Fruit fly (Drosophila melanogaster) whole organism, wandering third instar larva: ENCODE results near the gene CG3223.
A peak's percentile ranks its signal among the peaks of the same experiment; 100 is the strongest.

Source experiments
- Abd-B ChIP-seq: fragments of >200 bp; optimal IDR thresholded peaks from 2 replicates; lab custom pipeline; 2017; ENCODE audit warnings: missing biosample characterization, missing genetic modification characterization
- CG32264 ChIP-seq: fragments of 200-800 bp; sonication (Bioruptor generic); optimal IDR thresholded peaks from 2 replicates; lab custom pipeline; 2016; ENCODE audit warnings: missing biosample characterization, missing genetic modification characterization
- CG9705 ChIP-seq: fragments of 200-800 bp; sonication (Bioruptor generic); optimal IDR thresholded peaks from 2 replicates; lab custom pipeline; 2018; ENCODE audit warnings: missing biosample characterization, mild to moderate bottlenecking, missing genetic modification characterization
- CrebA ChIP-seq: fragments of 200-800 bp; sonication (Bioruptor generic); optimal IDR thresholded peaks from 2 replicates; lab custom pipeline; 2016; ENCODE audit warnings: missing biosample characterization, mild to moderate bottlenecking, missing genetic modification characterization, borderline replicate concordance
- Dfd ChIP-seq: fragments of >200 bp; optimal IDR thresholded peaks from 2 replicates; lab custom pipeline; 2017; ENCODE audit warnings: missing biosample characterization, missing genetic modification characterization
- Dif ChIP-seq: fragments of 200-275, 200-300 bp; sonication (Bioruptor generic); optimal IDR thresholded peaks from 2 replicates; lab custom pipeline; 2018; ENCODE audit warnings: missing biosample characterization, missing genetic modification characterization; ENCODE audit not compliant: partially characterized antibody
- GATAd ChIP-seq: sonication (Bioruptor generic); optimal IDR thresholded peaks from 2 replicates; lab custom pipeline; 2016; ENCODE audit warnings: missing biosample characterization, missing genetic modification characterization
- HLH106 ChIP-seq: fragments of 200-800 bp; optimal IDR thresholded peaks from 3 replicates; lab custom pipeline; 2019; ENCODE audit warnings: missing biosample characterization, mild to moderate bottlenecking, missing genetic modification characterization, moderate library complexity
- Hnf4 ChIP-seq: fragments of 200-800 bp; sonication (Bioruptor generic); optimal IDR thresholded peaks from 2 replicates; lab custom pipeline; 2016; ENCODE audit warnings: missing biosample characterization, mild to moderate bottlenecking, missing genetic modification characterization
- Hr78 ChIP-seq: fragments of >200 bp; optimal IDR thresholded peaks from 2 replicates; lab custom pipeline; 2017; ENCODE audit warnings: missing biosample characterization, missing genetic modification characterization
- Hr83 ChIP-seq: fragments of 200-300 bp; sonication (Bioruptor generic); optimal IDR thresholded peaks from 2 replicates; lab custom pipeline; 2016; ENCODE audit warnings: missing biosample characterization, mild to moderate bottlenecking, missing genetic modification characterization, moderate library complexity; ENCODE audit not compliant: poor library complexity, severe bottlenecking
- Jra ChIP-seq: sonication (Bioruptor generic); optimal IDR thresholded peaks from 2 replicates; lab custom pipeline; 2016; ENCODE audit warnings: missing biosample characterization, missing genetic modification characterization
- Mio ChIP-seq: sonication (Bioruptor generic); optimal IDR thresholded peaks from 2 replicates; lab custom pipeline; 2016; ENCODE audit warnings: missing biosample characterization, missing genetic modification characterization
- Myc ChIP-seq: fragments of >200 bp; optimal IDR thresholded peaks from 2 replicates; lab custom pipeline; 2017
- N ChIP-seq: fragments of >200 bp; optimal IDR thresholded peaks from 2 replicates; lab custom pipeline; 2018; ENCODE audit warnings: missing biosample characterization, missing external identifiers, missing genetic modification characterization
- OdsH ChIP-seq: fragments of 200-800 bp; sonication (Bioruptor generic); optimal IDR thresholded peaks from 2 replicates; lab custom pipeline; 2016; ENCODE audit warnings: missing biosample characterization, mild to moderate bottlenecking, missing genetic modification characterization
- Sp1 ChIP-seq: fragments of 200-800 bp; sonication (Bioruptor generic); optimal IDR thresholded peaks from 3 replicates; lab custom pipeline; 2019; ENCODE audit warnings: missing biosample characterization, mild to moderate bottlenecking, missing genetic modification characterization, moderate library complexity
- Vsx2 ChIP-seq: fragments of 200-300, 225-300 bp; sonication (Bioruptor generic); optimal IDR thresholded peaks from 2 replicates; lab custom pipeline; 2018; ENCODE audit warnings: missing biosample characterization, missing genetic modification characterization; ENCODE audit not compliant: partially characterized antibody
- brk ChIP-seq: fragments of 200-800 bp; sonication (Bioruptor generic); optimal IDR thresholded peaks from 2 replicates; lab custom pipeline; 2016; ENCODE audit warnings: missing biosample characterization, mild to moderate bottlenecking, missing genetic modification characterization
- dmrt93B ChIP-seq: fragments of 200-800 bp; sonication (Bioruptor generic); optimal IDR thresholded peaks from 2 replicates; lab custom pipeline; 2018; ENCODE audit warnings: missing biosample characterization, mild to moderate bottlenecking, missing genetic modification characterization
- dsf ChIP-seq: sonication (Bioruptor generic); optimal IDR thresholded peaks from 2 replicates; lab custom pipeline; 2016; ENCODE audit warnings: missing biosample characterization, missing genetic modification characterization, borderline replicate concordance
- ey ChIP-seq: fragments of 200-800 bp; sonication (Bioruptor generic); optimal IDR thresholded peaks from 2 replicates; lab custom pipeline; 2016; ENCODE audit warnings: missing biosample characterization, missing genetic modification characterization
- foxo ChIP-seq, 2 experiments: fragments of 200-800 bp; sonication (Bioruptor generic); optimal IDR thresholded peaks; 2 replicates in 1 of 2; 3 replicates in 1 of 2; lab custom pipeline; 2016 to 2017; ENCODE audit warnings: missing biosample characterization in 2 of 2, missing genetic modification characterization in 2 of 2
- fru ChIP-seq: fragments of 200-800 bp; sonication (Bioruptor generic); optimal IDR thresholded peaks from 3 replicates; lab custom pipeline; 2016; ENCODE audit warnings: missing biosample characterization, mild to moderate bottlenecking, missing genetic modification characterization
- h ChIP-seq: fragments of 200-800 bp; sonication (Bioruptor generic); optimal IDR thresholded peaks from 3 replicates; lab custom pipeline; 2016; ENCODE audit warnings: missing biosample characterization, mild to moderate bottlenecking, missing genetic modification characterization
- jim ChIP-seq: fragments of 175-275, 200-325 bp; sonication (Bioruptor generic); optimal IDR thresholded peaks from 2 replicates; lab custom pipeline; 2016; ENCODE audit warnings: missing biosample characterization, mild to moderate bottlenecking, missing genetic modification characterization
- lola ChIP-seq: fragments of >200 bp; optimal IDR thresholded peaks from 2 replicates; lab custom pipeline; 2017; ENCODE audit warnings: missing biosample characterization, missing genetic modification characterization
- pan ChIP-seq: fragments of >200 bp; optimal IDR thresholded peaks from 2 replicates; lab custom pipeline; 2017
- psq ChIP-seq: fragments of 200-800 bp; sonication (Bioruptor generic); optimal IDR thresholded peaks from 3 replicates; lab custom pipeline; 2017; ENCODE audit warnings: missing biosample characterization, mild to moderate bottlenecking, missing genetic modification characterization, moderate library complexity
- rgr ChIP-seq: fragments of 200-800 bp; sonication (Bioruptor generic); optimal IDR thresholded peaks from 3 replicates; lab custom pipeline; 2016; ENCODE audit warnings: missing biosample characterization, mild to moderate bottlenecking, missing genetic modification characterization
- sage ChIP-seq: fragments of 200-800 bp; sonication (Bioruptor generic); optimal IDR thresholded peaks from 2 replicates; lab custom pipeline; 2016; ENCODE audit warnings: missing biosample characterization, mild to moderate bottlenecking, missing genetic modification characterization
- sv ChIP-seq: fragments of 200-800 bp; sonication (Bioruptor generic); optimal IDR thresholded peaks from 3 replicates; lab custom pipeline; 2016; ENCODE audit warnings: missing biosample characterization, missing genetic modification characterization
- tai ChIP-seq: sonication (Bioruptor generic); optimal IDR thresholded peaks from 2 replicates; lab custom pipeline; 2016; ENCODE audit warnings: missing biosample characterization, missing genetic modification characterization
- usp ChIP-seq: fragments of >200 bp; optimal IDR thresholded peaks from 2 replicates; lab custom pipeline; 2017; ENCODE audit warnings: missing biosample characterization, missing genetic modification characterization
- woc ChIP-seq: sonication (Bioruptor generic); optimal IDR thresholded peaks from 2 replicates; lab custom pipeline; 2016; ENCODE audit warnings: missing biosample characterization, mild to moderate bottlenecking, missing genetic modification characterization

Gene CG3223

DNA sequence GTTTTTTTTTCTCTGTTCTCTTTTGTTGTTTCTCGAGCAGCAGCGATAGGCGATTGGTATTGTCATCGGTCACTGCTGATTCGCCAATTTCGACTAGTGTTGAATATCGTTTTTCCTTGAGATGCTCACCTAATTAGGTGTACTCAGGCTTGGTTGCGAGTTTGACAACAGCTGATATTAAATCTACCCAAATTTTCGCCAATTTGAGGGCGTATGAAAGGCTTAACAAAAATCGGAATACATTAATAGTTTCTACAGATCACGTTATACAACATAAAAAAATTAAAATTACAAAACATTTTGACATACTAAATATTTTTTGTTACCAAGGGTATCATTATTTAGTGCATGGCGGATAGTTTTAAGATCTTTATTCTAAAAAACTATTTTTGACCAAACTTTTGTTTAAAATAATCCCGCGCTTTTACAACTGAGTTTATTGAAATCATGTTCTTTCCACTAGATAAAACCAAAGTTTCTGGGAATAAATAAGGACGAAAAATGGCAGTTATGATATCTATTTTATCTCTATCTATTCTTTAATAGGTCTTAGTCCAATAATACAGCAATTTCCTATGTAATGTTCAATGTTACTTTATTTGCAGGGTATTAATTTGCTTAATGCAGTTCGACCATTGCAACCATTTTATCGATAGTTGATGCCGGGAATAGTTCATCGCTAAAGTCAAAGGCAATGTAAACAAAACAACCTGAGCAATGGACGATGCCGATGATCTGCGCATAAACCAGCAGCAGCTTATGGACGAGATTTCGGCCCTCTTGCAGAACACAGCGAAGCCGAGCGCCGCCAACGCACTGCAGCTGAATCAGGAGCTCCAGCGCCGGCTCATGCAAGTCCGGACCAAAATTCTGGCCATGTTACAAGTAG lies 4.2 kb downstream of the CG3223 start, which contains the start of the genes CG10435 and Pbp95:
Gene CG10435 (minus strand): TSS at position 81 of the 889 bp plus-strand sequence.
Gene Pbp95 (plus strand): TSS at position 671 of the 889 bp plus-strand sequence.
- no peak for TF ChIP-seq CG32264 (GFP tag; lab: Kevin White, UChicago)
- peak; percentile 38 for TF ChIP-seq HLH106 (tag; lab: Kevin White, UChicago)
- no peak for TF ChIP-seq Sp1
- peak; percentile 81 for TF ChIP-seq woc (GFP tag; lab: Kevin White, UChicago)
- TF ChIP-seq tai (GFP tag; lab: Kevin White, UChicago) = no peak
- peak; percentile 7 for TF ChIP-seq Dif (GFP tag; lab: Kevin White, UChicago)
- peak; percentile 28 for TF ChIP-seq OdsH (GFP tag; lab: Kevin White, UChicago)
- TF ChIP-seq sage (GFP tag; lab: Kevin White, UChicago) = no peak
- TF ChIP-seq CG9705 (GFP tag; lab: Kevin White, UChicago) = no peak
- TF ChIP-seq Hnf4 (GFP tag; lab: Kevin White, UChicago) = peak; percentile 80
- TF ChIP-seq pan (lab: Kevin White, UChicago) = no peak
- peak; percentile 86 for TF ChIP-seq Hr83 (GFP tag; lab: Kevin White, UChicago)
- TF ChIP-seq Vsx2 (GFP tag; lab: Kevin White, UChicago) = peak; percentile 93
- TF ChIP-seq usp (GFP tag; lab: Kevin White, UChicago) = no peak
- no peak for TF ChIP-seq GATAd (GFP tag; lab: Kevin White, UChicago)
- peak in 1 of 2 experiments; percentile 72 for TF ChIP-seq foxo (GFP tag; optimal IDR thresholded peaks at IDR 0.05; lab: Kevin White, UChicago)
- no peak for TF ChIP-seq Hr78
- TF ChIP-seq N = no peak
- peak; percentile 19 for TF ChIP-seq dsf (GFP tag; lab: Kevin White, UChicago)
- no peak for TF ChIP-seq brk (GFP tag; lab: Kevin White, UChicago)
- TF ChIP-seq h (GFP tag; lab: Kevin White, UChicago) = peak; percentile 62
- peak; percentile 67 for TF ChIP-seq Myc (lab: Kevin White, UChicago)
- TF ChIP-seq fru (GFP tag; lab: Kevin White, UChicago) = no peak
- TF ChIP-seq Abd-B (GFP tag; lab: Kevin White, UChicago) = no peak
- peak; percentile 52 for TF ChIP-seq ey (GFP tag; lab: Kevin White, UChicago)
- TF ChIP-seq Dfd = no peak
- peak; percentile 55 for TF ChIP-seq jim (GFP tag; lab: Kevin White, UChicago)
- TF ChIP-seq sv (GFP tag; lab: Kevin White, UChicago) = no peak
- TF ChIP-seq psq (GFP tag; lab: Kevin White, UChicago) = peak; percentile 39
- TF ChIP-seq lola (GFP tag; lab: Kevin White, UChicago) = no peak
- TF ChIP-seq rgr (GFP tag; lab: Kevin White, UChicago) = no peak
- TF ChIP-seq CrebA (GFP tag; lab: Kevin White, UChicago) = no peak
- TF ChIP-seq Jra (GFP tag; lab: Kevin White, UChicago) = no peak
- no peak for TF ChIP-seq Mio (GFP tag; lab: Kevin White, UChicago)
- TF ChIP-seq, all 38 proteins: peak for 14

- TF ChIP-seq Hnf4 (GFP tag; lab: Kevin White, UChicago) = no peak
- no peak for TF ChIP-seq CrebA (GFP tag; lab: Kevin White, UChicago)
- TF ChIP-seq dsf (GFP tag; lab: Kevin White, UChicago) = no peak
- no peak for TF ChIP-seq Hr78
- TF ChIP-seq CG32264 (GFP tag; lab: Kevin White, UChicago) = no peak
- TF ChIP-seq dmrt93B (GFP tag; lab: Kevin White, UChicago) = no peak
- no peak for TF ChIP-seq GATAd (GFP tag; lab: Kevin White, UChicago)
- no peak for TF ChIP-seq pan (lab: Kevin White, UChicago)
- no peak for TF ChIP-seq usp (GFP tag; lab: Kevin White, UChicago)
- TF ChIP-seq psq (GFP tag; lab: Kevin White, UChicago) = no peak
- TF ChIP-seq brk (GFP tag; lab: Kevin White, UChicago) = no peak
Observed at dm6 chr3R:8026515-8026914, 17.3 kb downstream of the CG3223 start.
